Fruit fly (Drosophila melanogaster) whole organism, adult: Measurements from ENCODE around the gene Adgf-D.
A peak's percentile ranks its signal among the peaks of the same experiment; 100 is the strongest.

ENCODE experiments used
- CG11617 ChIP-seq: fragments of 200-800 bp; sonication (Bioruptor generic); optimal IDR thresholded peaks from 2 replicates; lab custom pipeline; 2017; ENCODE audit warnings: mild to moderate bottlenecking, missing biosample characterization, missing genetic modification reagents, missing genetic modification characterization
- CG12768 ChIP-seq: fragments of 200-800 bp; sonication (Bioruptor generic); optimal IDR thresholded peaks from 2 replicates; lab custom pipeline; 2017; ENCODE audit warnings: missing biosample characterization, missing genetic modification characterization, mild to moderate bottlenecking, moderate library complexity, missing genetic modification reagents
- CG14711 ChIP-seq: fragments of 200-800 bp; sonication (Bioruptor generic); optimal IDR thresholded peaks from 2 replicates; lab custom pipeline; 2018; ENCODE audit warnings: missing biosample characterization, mild to moderate bottlenecking, missing genetic modification characterization, moderate library complexity
- CG1620 ChIP-seq: fragments of 200-800 bp; sonication (Bioruptor generic); optimal IDR thresholded peaks from 2 replicates; lab custom pipeline; 2016; ENCODE audit warnings: missing biosample characterization, missing genetic modification characterization
- CG33017 ChIP-seq: fragments of 200-800 bp; sonication (Bioruptor generic); optimal IDR thresholded peaks from 2 replicates; lab custom pipeline; 2018; ENCODE audit warnings: missing biosample characterization, mild to moderate bottlenecking, missing genetic modification characterization, moderate library complexity
- CG5204 ChIP-seq: fragments of 200-800 bp; sonication (Bioruptor generic); optimal IDR thresholded peaks from 2 replicates; lab custom pipeline; 2016; ENCODE audit warnings: missing biosample characterization, missing genetic modification characterization
- CG7045 ChIP-seq: fragments of 200-800 bp; sonication (Bioruptor generic); optimal IDR thresholded peaks from 2 replicates; lab custom pipeline; 2017; ENCODE audit warnings: missing biosample characterization, mild to moderate bottlenecking, missing genetic modification characterization
- CG7101 ChIP-seq: fragments of 200-800 bp; sonication (Bioruptor generic); optimal IDR thresholded peaks from 2 replicates; lab custom pipeline; 2018; ENCODE audit warnings: missing biosample characterization, mild to moderate bottlenecking, missing genetic modification characterization, moderate library complexity
- Clk ChIP-seq: fragments of 200-800 bp; sonication (Bioruptor generic); optimal IDR thresholded peaks from 2 replicates; lab custom pipeline; 2017; ENCODE audit warnings: missing biosample characterization, missing genetic modification characterization
- Crg-1 ChIP-seq: fragments of 200-800 bp; sonication (Bioruptor generic); optimal IDR thresholded peaks from 2 replicates; lab custom pipeline; 2016; ENCODE audit warnings: missing biosample characterization, missing genetic modification characterization
- Hr96 ChIP-seq: fragments of 200-800 bp; sonication (Bioruptor generic); optimal IDR thresholded peaks from 2 replicates; lab custom pipeline; 2016; ENCODE audit warnings: missing biosample characterization, missing genetic modification characterization
- Mnt ChIP-seq: fragments of 200-800 bp; sonication (Bioruptor generic); optimal IDR thresholded peaks from 2 replicates; lab custom pipeline; 2016; ENCODE audit warnings: missing biosample characterization, mild to moderate bottlenecking, missing genetic modification characterization
- bab1 ChIP-seq: fragments of 200-800 bp; sonication (Bioruptor generic); optimal IDR thresholded peaks from 3 replicates; lab custom pipeline; 2019; ENCODE audit warnings: missing biosample characterization, mild to moderate bottlenecking, missing genetic modification characterization, moderate library complexity
- cic ChIP-seq: fragments of 200-800 bp; sonication (Bioruptor generic); optimal IDR thresholded peaks from 2 replicates; lab custom pipeline; 2017; ENCODE audit warnings: missing biosample characterization, mild to moderate bottlenecking, missing genetic modification characterization, moderate library complexity
- cnc ChIP-seq, 2 experiments: fragments of >200 bp; optimal IDR thresholded peaks; 2 replicates each; lab custom pipeline; 2017
- kay ChIP-seq: fragments of 200-800 bp; sonication (Bioruptor generic); peaks from one replicate; lab custom pipeline; 2016; ENCODE audit warnings: missing biosample characterization, missing genetic modification characterization, borderline replicate concordance
- ovo ChIP-seq: fragments of 200-800 bp; sonication (Bioruptor generic); optimal IDR thresholded peaks from 2 replicates; lab custom pipeline; 2016; ENCODE audit warnings: missing biosample characterization, missing genetic modification characterization
- pad ChIP-seq: fragments of 200-800 bp; sonication (Bioruptor generic); optimal IDR thresholded peaks from 3 replicates; lab custom pipeline; 2017; ENCODE audit warnings: missing biosample characterization, missing genetic modification characterization, mild to moderate bottlenecking, moderate library complexity, missing genetic modification reagents
- tj ChIP-seq: fragments of 200-800 bp; sonication (Bioruptor generic); optimal IDR thresholded peaks from 3 replicates; lab custom pipeline; 2017; ENCODE audit warnings: missing biosample characterization, mild to moderate bottlenecking, missing genetic modification characterization, moderate library complexity
- toe ChIP-seq: fragments of 200-800 bp; sonication (Bioruptor generic); optimal IDR thresholded peaks from 2 replicates; lab custom pipeline; 2016; ENCODE audit warnings: missing biosample characterization, missing genetic modification characterization

The Adgf-D gene

dm6 chr3R:13686371-13687211, 18.6 kb downstream of the Adgf-D start, which contains the start of gene omd:
Gene omd, minus strand, starts transcription at chr3R:13687210.
- peak; percentile 57 for TF ChIP-seq Hr96 (GFP tag; lab: Kevin White, UChicago)
- peak; percentile 52 for TF ChIP-seq pad (GFP tag; lab: Kevin White, UChicago)
- TF ChIP-seq bab1 (GFP tag; lab: Kevin White, UChicago): no peak
- TF ChIP-seq Clk (GFP tag; lab: Kevin White, UChicago): peak; percentile 30
- peak; percentile 84 for TF ChIP-seq CG12768
- TF ChIP-seq toe (GFP tag; lab: Kevin White, UChicago): peak; percentile 25
- peak; percentile 8 for TF ChIP-seq CG1620 (GFP tag; lab: Kevin White, UChicago)
- no peak for TF ChIP-seq tj (GFP tag; lab: Kevin White, UChicago)
- no peak for TF ChIP-seq CG14711 (tag; lab: Kevin White, UChicago)
- no peak for TF ChIP-seq cnc (optimal IDR thresholded peaks at IDR 0.05; lab: Kevin White, UChicago)
- no peak for TF ChIP-seq CG5204 (GFP tag; lab: Kevin White, UChicago)
- peak; percentile 92 for TF ChIP-seq Mnt
- TF ChIP-seq CG7045 (GFP tag; lab: Kevin White, UChicago): peak; percentile 77
- TF ChIP-seq CG11617: peak; percentile 65
- TF ChIP-seq CG33017 (tag; lab: Kevin White, UChicago): peak; percentile 64
- TF ChIP-seq ovo (GFP tag; lab: Kevin White, UChicago): peak; percentile 70
- TF ChIP-seq Crg-1 (GFP tag; lab: Kevin White, UChicago): peak; percentile 32
- TF ChIP-seq kay (GFP tag; lab: Kevin White, UChicago): peak; percentile 99
- peak; percentile 100 for TF ChIP-seq cic (GFP tag; lab: Kevin White, UChicago)
- peak; percentile 76 for TF ChIP-seq CG7101

- TF ChIP-seq CG5204 (GFP tag; lab: Kevin White, UChicago) (no peak), tj (GFP tag; lab: Kevin White, UChicago) (peak; percentile 76)
Observed at dm6 chr3R:13685969-13686368, 19.2 kb downstream of the Adgf-D start.

- no peak for TF ChIP-seq Hr96 (GFP tag; lab: Kevin White, UChicago)
- TF ChIP-seq CG7101: no peak
- TF ChIP-seq Clk (GFP tag; lab: Kevin White, UChicago): no peak
- TF ChIP-seq ovo (GFP tag; lab: Kevin White, UChicago): no peak
- no peak for TF ChIP-seq kay (GFP tag; lab: Kevin White, UChicago)
- no peak for TF ChIP-seq cnc (optimal IDR thresholded peaks at IDR 0.05; lab: Kevin White, UChicago)
- TF ChIP-seq cic (GFP tag; lab: Kevin White, UChicago): peak; percentile 81
- TF ChIP-seq CG12768: peak; percentile 23
- TF ChIP-seq CG5204 (GFP tag; lab: Kevin White, UChicago): no peak
- TF ChIP-seq toe (GFP tag; lab: Kevin White, UChicago): no peak
- no peak for TF ChIP-seq bab1 (GFP tag; lab: Kevin White, UChicago)
- no peak for TF ChIP-seq Crg-1 (GFP tag; lab: Kevin White, UChicago)
- TF ChIP-seq CG1620 (GFP tag; lab: Kevin White, UChicago): no peak
- no peak for TF ChIP-seq CG11617
- TF ChIP-seq pad (GFP tag; lab: Kevin White, UChicago): peak; percentile 18
- TF ChIP-seq tj (GFP tag; lab: Kevin White, UChicago): peak; percentile 94
- TF ChIP-seq CG14711 (tag; lab: Kevin White, UChicago): no peak
- TF ChIP-seq CG33017 (tag; lab: Kevin White, UChicago): no peak
- TF ChIP-seq Mnt: peak; percentile 54
- no peak for TF ChIP-seq CG7045 (GFP tag; lab: Kevin White, UChicago)
Observed at dm6 chr3R:13684569-13685402, 20.4 kb downstream of the Adgf-D start.

- no peak for TF ChIP-seq kay (GFP tag; lab: Kevin White, UChicago)
- peak; percentile 14 for TF ChIP-seq CG33017 (tag; lab: Kevin White, UChicago)
- TF ChIP-seq CG1620 (GFP tag; lab: Kevin White, UChicago): no peak
- TF ChIP-seq Mnt: no peak
- peak; percentile 34 for TF ChIP-seq CG11617
- TF ChIP-seq CG12768: peak; percentile 39
- peak; percentile 30 for TF ChIP-seq pad (GFP tag; lab: Kevin White, UChicago)
- peak; percentile 5 for TF ChIP-seq Clk (GFP tag; lab: Kevin White, UChicago)
- TF ChIP-seq tj (GFP tag; lab: Kevin White, UChicago): peak; percentile 16
- TF ChIP-seq Hr96 (GFP tag; lab: Kevin White, UChicago): peak; percentile 43
- peak; percentile 20 for TF ChIP-seq CG7101
- peak; percentile 56 for TF ChIP-seq CG5204 (GFP tag; lab: Kevin White, UChicago)
- TF ChIP-seq cnc (optimal IDR thresholded peaks at IDR 0.05; lab: Kevin White, UChicago): no peak
- TF ChIP-seq bab1 (GFP tag; lab: Kevin White, UChicago): peak; percentile 41
- TF ChIP-seq ovo (GFP tag; lab: Kevin White, UChicago): peak; percentile 65
- TF ChIP-seq cic (GFP tag; lab: Kevin White, UChicago): no peak
- TF ChIP-seq Crg-1 (GFP tag; lab: Kevin White, UChicago): peak; percentile 58
- TF ChIP-seq CG7045 (GFP tag; lab: Kevin White, UChicago): no peak
- TF ChIP-seq toe (GFP tag; lab: Kevin White, UChicago): peak; percentile 56
- no peak for TF ChIP-seq CG14711 (tag; lab: Kevin White, UChicago)
Observed at dm6 chr3R:13683624-13684568, 21.3 kb downstream of the Adgf-D start, which contains the start of gene flfl. Gene flfl, plus strand, starts transcription at chr3R:13683921.
